Worm (Caenorhabditis elegans) whole organism, late embryonic: ENCODE measurements around the gene F21C10.5.

Experiments used
- C08G9.2 ChIP-seq: sonication (generic microtip); optimal IDR thresholded peaks from 2 replicates; lab custom pipeline; 2016; ENCODE audit warnings: mild to moderate bottlenecking, missing genetic modification characterization, moderate library complexity, missing compliant biosample characterization
- F13H6.1 ChIP-seq: sonication (generic microtip); optimal IDR thresholded peaks from 2 replicates; lab custom pipeline; 2016; ENCODE audit warnings: missing genetic modification characterization, missing compliant biosample characterization
- T23F11.4 ChIP-seq: fragments of 200-800 bp; sonication (Bioruptor generic); optimal IDR thresholded peaks from 2 replicates; lab custom pipeline; 2018; ENCODE audit warnings: mild to moderate bottlenecking, missing genetic modification characterization, missing compliant biosample characterization
- Y22D7AL.16 ChIP-seq: sonication (generic microtip); optimal IDR thresholded peaks from 2 replicates; lab custom pipeline; 2016; ENCODE audit warnings: missing genetic modification characterization, missing compliant biosample characterization
- ama-1 ChIP-seq: fragments of 150-350 bp; optimal IDR thresholded peaks from 2 replicates; lab custom pipeline; 2014
- ceh-14 ChIP-seq: sonication (generic microtip); optimal IDR thresholded peaks from 2 replicates; lab custom pipeline; 2016; ENCODE audit warnings: missing genotype, missing genetic modification characterization, missing compliant biosample characterization
- ceh-19 ChIP-seq: fragments of 200-800 bp; sonication (Bioruptor generic); optimal IDR thresholded peaks from 2 replicates; lab custom pipeline; 2018; ENCODE audit warnings: mild to moderate bottlenecking, missing genetic modification characterization, missing compliant biosample characterization
- ceh-2 ChIP-seq: sonication (generic microtip); optimal IDR thresholded peaks from 2 replicates; lab custom pipeline; 2016; ENCODE audit warnings: missing genotype, missing genetic modification characterization, missing compliant biosample characterization
- ceh-24 ChIP-seq: sonication (generic microtip); optimal IDR thresholded peaks from 2 replicates; lab custom pipeline; 2016; ENCODE audit warnings: mild to moderate bottlenecking, missing genetic modification characterization, missing compliant biosample characterization
- ceh-30 ChIP-seq: fragments of 150-350 bp; optimal IDR thresholded peaks from 2 replicates; lab custom pipeline; 2014; ENCODE audit warnings: missing biosample characterization, missing genetic modification characterization
- ceh-31 ChIP-seq: sonication (generic microtip); optimal IDR thresholded peaks from 2 replicates; lab custom pipeline; 2016; ENCODE audit warnings: missing genetic modification characterization, missing compliant biosample characterization
- ceh-34 ChIP-seq: sonication (generic microtip); optimal IDR thresholded peaks from 2 replicates; lab custom pipeline; 2016; ENCODE audit warnings: mild to moderate bottlenecking, missing genetic modification characterization, missing compliant biosample characterization
- ceh-45 ChIP-seq: fragments of 200-800 bp; sonication (Bioruptor generic); IDR thresholded peaks from 2 replicates; pipeline ENCODE4 v1.3.6; 2022; ENCODE audit warnings: missing genetic modification reagents, missing genetic modification characterization, missing compliant biosample characterization
- ceh-48 ChIP-seq: sonication (generic microtip); optimal IDR thresholded peaks from 2 replicates; lab custom pipeline; 2016; ENCODE audit warnings: missing genetic modification characterization, inconsistent platforms, missing compliant biosample characterization
- ceh-9 ChIP-seq: sonication (generic microtip); optimal IDR thresholded peaks from 2 replicates; lab custom pipeline; 2016; ENCODE audit warnings: mild to moderate bottlenecking, missing genetic modification characterization, inconsistent platforms, missing compliant biosample characterization
- dmd-4 ChIP-seq: sonication (generic microtip); optimal IDR thresholded peaks from 2 replicates; lab custom pipeline; 2016; ENCODE audit warnings: borderline replicate concordance, missing genetic modification characterization, missing compliant biosample characterization
- dve-1 ChIP-seq: sonication (generic microtip); optimal IDR thresholded peaks from 2 replicates; lab custom pipeline; 2017; ENCODE audit warnings: antibody characterized with exemption, mild to moderate bottlenecking, missing genetic modification characterization, missing compliant biosample characterization
- elt-2 ChIP-seq: sonication (generic microtip); optimal IDR thresholded peaks from 2 replicates; lab custom pipeline; 2016; ENCODE audit warnings: missing genetic modification reagents, missing genetic modification characterization, missing compliant biosample characterization
- ets-4 ChIP-seq: sonication (generic microtip); optimal IDR thresholded peaks from 2 replicates; lab custom pipeline; 2016; ENCODE audit warnings: missing genetic modification characterization, missing compliant biosample characterization
- eyg-1 ChIP-seq: sonication (generic microtip); optimal IDR thresholded peaks from 2 replicates; lab custom pipeline; 2016; ENCODE audit warnings: missing genotype, missing genetic modification characterization, missing compliant biosample characterization
- fax-1 ChIP-seq: sonication (generic microtip); optimal IDR thresholded peaks from 2 replicates; lab custom pipeline; 2016; ENCODE audit warnings: missing genotype, missing genetic modification characterization, missing compliant biosample characterization
- fkh-10 ChIP-seq: fragments of 150-350 bp; optimal IDR thresholded peaks from 2 replicates; lab custom pipeline; 2014; ENCODE audit warnings: missing biosample characterization, missing genetic modification reagents, missing genetic modification characterization
- gmeb-2 ChIP-seq: sonication (generic microtip); optimal IDR thresholded peaks from 2 replicates; lab custom pipeline; 2016; ENCODE audit warnings: missing genetic modification characterization, inconsistent platforms, missing compliant biosample characterization
- hlh-13 ChIP-seq: fragments of 200-800 bp; sonication (Bioruptor generic); optimal IDR thresholded peaks from 2 replicates; lab custom pipeline; 2018; ENCODE audit warnings: mild to moderate bottlenecking, missing genetic modification characterization, missing compliant biosample characterization
- hlh-15 ChIP-seq: sonication (generic microtip); optimal IDR thresholded peaks from 2 replicates; lab custom pipeline; 2016; ENCODE audit warnings: missing genetic modification characterization, missing compliant biosample characterization
- hlh-30 ChIP-seq: sonication (generic microtip); optimal IDR thresholded peaks from 2 replicates; lab custom pipeline; 2017; ENCODE audit warnings: antibody characterized with exemption, missing genetic modification characterization, missing compliant biosample characterization; ENCODE audit not compliant: insufficient read depth
- hlh-6 ChIP-seq: sonication (generic microtip); optimal IDR thresholded peaks from 2 replicates; lab custom pipeline; 2016; ENCODE audit warnings: missing genotype, missing genetic modification characterization, missing compliant biosample characterization
- lim-6 ChIP-seq: sonication (generic microtip); optimal IDR thresholded peaks from 2 replicates; lab custom pipeline; 2016; ENCODE audit warnings: missing genetic modification characterization, missing compliant biosample characterization
- lin-11 ChIP-seq: fragments of 200-800 bp; sonication (Bioruptor generic); optimal IDR thresholded peaks from 2 replicates; lab custom pipeline; 2018; ENCODE audit warnings: mild to moderate bottlenecking, missing genetic modification characterization, missing compliant biosample characterization
- madf-2 ChIP-seq: sonication (generic microtip); optimal IDR thresholded peaks from 2 replicates; lab custom pipeline; 2017; ENCODE audit warnings: missing genetic modification characterization, missing compliant biosample characterization
- nfya-1 ChIP-seq: sonication (generic microtip); optimal IDR thresholded peaks from 2 replicates; lab custom pipeline; 2017; ENCODE audit warnings: missing genetic modification characterization, mild to moderate bottlenecking, missing compliant biosample characterization, antibody characterized with exemption, moderate library complexity
- nhr-11 ChIP-seq: fragments of 150-350 bp; optimal IDR thresholded peaks from 2 replicates; lab custom pipeline; 2014; ENCODE audit warnings: missing biosample characterization, missing genetic modification characterization
- nhr-232 ChIP-seq: sonication (generic microtip); optimal IDR thresholded peaks from 2 replicates; lab custom pipeline; 2016; ENCODE audit warnings: missing genetic modification characterization, missing compliant biosample characterization
- npax-4 ChIP-seq: sonication (generic microtip); optimal IDR thresholded peaks from 2 replicates; lab custom pipeline; 2016; ENCODE audit warnings: missing genetic modification characterization, missing compliant biosample characterization
- pag-3 ChIP-seq: sonication (generic microtip); optimal IDR thresholded peaks from 2 replicates; lab custom pipeline; 2016; ENCODE audit warnings: missing compliant biosample characterization, missing genetic modification characterization, borderline replicate concordance
- pat-9 ChIP-seq: fragments of 200-800 bp; sonication (Bioruptor generic); optimal IDR thresholded peaks from 2 replicates; lab custom pipeline; 2018; ENCODE audit warnings: mild to moderate bottlenecking, missing genetic modification characterization, moderate library complexity, missing compliant biosample characterization
- pax-1 ChIP-seq: fragments of 150-350 bp; optimal IDR thresholded peaks from 2 replicates; lab custom pipeline; 2014; ENCODE audit warnings: missing biosample characterization, missing genetic modification characterization
- pha-4 ChIP-seq: fragments of 150-350 bp; optimal IDR thresholded peaks from 2 replicates; lab custom pipeline; 2018; ENCODE audit warnings: missing biosample characterization, missing genetic modification reagents, missing genetic modification characterization
- pqm-1 ChIP-seq: sonication (generic microtip); optimal IDR thresholded peaks from 2 replicates; lab custom pipeline; 2016; ENCODE audit warnings: missing genetic modification characterization, missing compliant biosample characterization
- pros-1 ChIP-seq: fragments of 150-350 bp; optimal IDR thresholded peaks from 2 replicates; lab custom pipeline; 2014; ENCODE audit warnings: missing biosample characterization, missing genetic modification reagents, missing genetic modification characterization
- sdc-2 ChIP-seq: sonication (generic microtip); optimal IDR thresholded peaks from 2 replicates; lab custom pipeline; 2016; ENCODE audit warnings: missing genotype, missing genetic modification characterization, missing compliant biosample characterization
- sox-2 ChIP-seq: fragments of 200-800 bp; sonication (Bioruptor generic); IDR thresholded peaks from 2 replicates; pipeline ENCODE4 v1.3.6; 2022; ENCODE audit warnings: missing genetic modification reagents, missing genetic modification characterization, missing compliant biosample characterization
- sox-4 ChIP-seq: sonication (generic microtip); optimal IDR thresholded peaks from 2 replicates; lab custom pipeline; 2017; ENCODE audit warnings: mild to moderate bottlenecking, missing genetic modification characterization, inconsistent platforms, missing compliant biosample characterization
- syd-9 ChIP-seq: sonication (generic microtip); optimal IDR thresholded peaks from 2 replicates; lab custom pipeline; 2016; ENCODE audit warnings: mild to moderate bottlenecking, missing genetic modification characterization, moderate library complexity, missing compliant biosample characterization
- tbx-2 ChIP-seq: sonication (generic microtip); optimal IDR thresholded peaks from 2 replicates; lab custom pipeline; 2016; ENCODE audit warnings: missing genetic modification characterization, missing compliant biosample characterization
- tbx-7 ChIP-seq: sonication (generic microtip); optimal IDR thresholded peaks from 2 replicates; lab custom pipeline; 2016; ENCODE audit warnings: missing genotype, missing genetic modification characterization, missing compliant biosample characterization
- ttx-3 ChIP-seq: sonication (generic microtip); optimal IDR thresholded peaks from 2 replicates; lab custom pipeline; 2016; ENCODE audit warnings: missing genetic modification reagents, missing genetic modification characterization, missing compliant biosample characterization
- unc-3 ChIP-seq, 2 experiments: fragments of 200-800 bp in 1 of 2; sonication (Bioruptor generic) in 1 of 2; sonication (generic microtip) in 1 of 2; conservative IDR thresholded peaks in 1 of 2; optimal IDR thresholded peaks in 1 of 2; 2 replicates each; pipeline versions ENCODE4 v1.3.6 to Lab custom; 2016 to 2022; ENCODE audit warnings: missing compliant biosample characterization in 2 of 2, missing genetic modification characterization in 2 of 2, missing genetic modification reagents in 1 of 2
- unc-42 ChIP-seq: sonication (generic microtip); optimal IDR thresholded peaks from 2 replicates; lab custom pipeline; 2016; ENCODE audit warnings: missing genotype, missing genetic modification characterization, missing compliant biosample characterization
- unc-55 ChIP-seq: sonication (generic microtip); optimal IDR thresholded peaks from 2 replicates; lab custom pipeline; 2017; ENCODE audit warnings: missing biosample characterization, missing genetic modification reagents, missing genetic modification characterization
- unc-86 ChIP-seq: sonication (generic microtip); optimal IDR thresholded peaks from 2 replicates; lab custom pipeline; 2016; ENCODE audit warnings: missing genetic modification characterization, missing compliant biosample characterization
- ztf-16 ChIP-seq: sonication (generic microtip); optimal IDR thresholded peaks from 2 replicates; lab custom pipeline; 2017; ENCODE audit warnings: missing genetic modification characterization, missing compliant biosample characterization

The F21C10.5 gene

ce11 chrV:9175218-9175837 is 49.9 kb downstream of the F21C10.5 start, which contains the start of gene spas-1:
Gene spas-1, plus strand, starts transcription at chrV:9175789.
- TF ChIP-seq hlh-15 (tag; lab: Kevin White, UChicago) (no peak), ceh-19 (peak; percentile 53), ceh-2 (tag; lab: Kevin White, UChicago) (peak; percentile 34), lim-6 (tag; lab: Kevin White, UChicago) (no peak), gmeb-2 (peak; percentile 35), nhr-11 (tag; lab: Kevin White, UChicago) (no peak), ceh-30 (peak; percentile 39), ama-1 (lab: Kevin White, UChicago) (no peak), ttx-3 (tag; lab: Kevin White, UChicago) (no peak), ztf-16 (tag; lab: Kevin White, UChicago) (no peak), ceh-9 (tag; lab: Kevin White, UChicago) (no peak), pqm-1 (tag; lab: Kevin White, UChicago) (no peak), ets-4 (tag; lab: Kevin White, UChicago) (no peak), pat-9 (peak; percentile 60), syd-9 (peak; percentile 52), ceh-31 (tag; lab: Kevin White, UChicago) (no peak), unc-3 (GFP tag; conservative IDR thresholded peaks at IDR 0.05; lab: Robert Waterston, UW) (no peak), unc-3 (tag; optimal IDR thresholded peaks at IDR 0.05; lab: Kevin White, UChicago) (peak; percentile 52), ceh-24 (tag; lab: Kevin White, UChicago) (no peak), Y22D7AL.16 (tag; lab: Kevin White, UChicago) (no peak), pag-3 (no peak), eyg-1 (tag; lab: Kevin White, UChicago) (peak; percentile 13), ceh-45 (no peak), nfya-1 (tag; lab: Kevin White, UChicago) (peak; percentile 76), hlh-6 (tag; lab: Kevin White, UChicago) (no peak), sox-2 (GFP tag; lab: Robert Waterston, UW) (no peak; the same call in 1 of the 2 replicates), C08G9.2 (tag; lab: Kevin White, UChicago) (peak; percentile 3), F13H6.1 (tag; lab: Kevin White, UChicago) (peak; percentile 22), hlh-30 (tag; lab: Kevin White, UChicago) (no peak), ceh-48 (tag; lab: Kevin White, UChicago) (peak; percentile 96), lin-11 (no peak), pax-1 (no peak), dmd-4 (tag; lab: Kevin White, UChicago) (no peak), hlh-13 (GFP tag; lab: Kevin White, UChicago) (no peak), unc-86 (no peak), unc-55 (GFP tag; lab: Kevin White, UChicago) (no peak), fkh-10 (no peak), sox-4 (tag; lab: Kevin White, UChicago) (peak; percentile 40), ceh-14 (peak; percentile 55), elt-2 (tag; lab: Kevin White, UChicago) (peak; percentile 79), unc-42 (tag; lab: Kevin White, UChicago) (no peak), pros-1 (tag; lab: Kevin White, UChicago) (no peak), npax-4 (tag; lab: Kevin White, UChicago) (peak; percentile 10), fax-1 (tag; lab: Kevin White, UChicago) (no peak), pha-4 (tag; lab: Kevin White, UChicago) (no peak), sdc-2 (tag; lab: Kevin White, UChicago) (peak; percentile 41), dve-1 (tag; lab: Kevin White, UChicago) (peak; percentile 51), nhr-232 (tag; lab: Kevin White, UChicago) (peak; percentile 26), ceh-34 (tag; lab: Kevin White, UChicago) (peak; percentile 82), tbx-2 (tag; lab: Kevin White, UChicago) (peak; percentile 75), tbx-7 (tag; lab: Kevin White, UChicago) (no peak), madf-2 (tag; lab: Kevin White, UChicago) (peak; percentile 8), T23F11.4 (GFP tag; lab: Kevin White, UChicago) (no peak)
